Fruit fly (Drosophila melanogaster) whole organism, embryonic: ENCODE measurements around the gene CG13601.

ENCODE experiments used
- ATbp ChIP-seq: fragments of 200-800 bp; sonication (Bioruptor generic); optimal IDR thresholded peaks from 2 replicates; lab custom pipeline; 2017; ENCODE audit warnings: missing biosample characterization, mild to moderate bottlenecking, missing genetic modification characterization, missing genetic modification reagents
- Atf-2 ChIP-seq: fragments of 200-800 bp; sonication (Bioruptor generic); optimal IDR thresholded peaks from 2 replicates; lab custom pipeline; 2016; ENCODE audit warnings: missing biosample characterization, missing genetic modification characterization
- Atf3 ChIP-seq: fragments of 200-800 bp; sonication (Bioruptor generic); optimal IDR thresholded peaks from 3 replicates; lab custom pipeline; 2016; ENCODE audit warnings: missing biosample characterization, missing genetic modification characterization
- CG10321 ChIP-seq: fragments of 200-800 bp; sonication (Bioruptor generic); IDR thresholded peaks from 2 replicates; pipeline ENCODE4 v1.3.6; 2022; ENCODE audit warnings: missing biosample characterization, missing genetic modification characterization
- CG10543 ChIP-seq: fragments of 200-800 bp; sonication (Bioruptor generic); optimal IDR thresholded peaks from 3 replicates; lab custom pipeline; 2017; ENCODE audit warnings: missing biosample characterization, mild to moderate bottlenecking, missing genetic modification characterization, moderate library complexity
- CG10565 ChIP-seq: fragments of 200-800 bp; sonication (Bioruptor generic); optimal IDR thresholded peaks from 3 replicates; lab custom pipeline; 2016; ENCODE audit warnings: missing biosample characterization, mild to moderate bottlenecking, missing genetic modification characterization
- CG11093 ChIP-seq: fragments of 200-800 bp; sonication (Bioruptor generic); IDR thresholded peaks from 3 replicates; pipeline ENCODE4 v1.3.6; 2022; ENCODE audit warnings: missing biosample characterization, missing genetic modification characterization
- CG1233 ChIP-seq: fragments of 200-800 bp; sonication (Bioruptor generic); optimal IDR thresholded peaks from 4 replicates; lab custom pipeline; 2018; ENCODE audit warnings: missing biosample characterization, mild to moderate bottlenecking, missing genetic modification characterization
- CG14965 ChIP-seq: fragments of 200-800 bp; sonication (Bioruptor generic); optimal IDR thresholded peaks from 2 replicates; lab custom pipeline; 2016; ENCODE audit warnings: missing biosample characterization, missing genetic modification characterization, borderline replicate concordance
- CG17912 ChIP-seq: fragments of 200-800 bp; sonication (Bioruptor generic); optimal IDR thresholded peaks from 2 replicates; lab custom pipeline; 2018; ENCODE audit warnings: missing biosample characterization, mild to moderate bottlenecking, missing genetic modification characterization
- CG2199 ChIP-seq: fragments of 200-800 bp; sonication (Bioruptor generic); IDR thresholded peaks from 3 replicates; pipeline ENCODE4 v1.3.6; 2022; ENCODE audit warnings: missing biosample characterization, missing genetic modification characterization
- CG30431 ChIP-seq: fragments of 200-800 bp; sonication (Bioruptor generic); optimal IDR thresholded peaks from 2 replicates; lab custom pipeline; 2017; ENCODE audit warnings: missing biosample characterization, missing genetic modification characterization
- CG34376 ChIP-seq: fragments of 200-800 bp; sonication (Bioruptor generic); optimal IDR thresholded peaks from 2 replicates; lab custom pipeline; 2018; ENCODE audit warnings: missing biosample characterization, mild to moderate bottlenecking, missing genetic modification characterization
- CG34422 ChIP-seq: fragments of 200-800 bp; sonication (Bioruptor generic); IDR thresholded peaks from 3 replicates; pipeline ENCODE4 v1.3.6; 2022; ENCODE audit warnings: missing biosample characterization, missing genetic modification characterization
- CG3995 ChIP-seq: fragments of 200-800 bp; sonication (Bioruptor generic); optimal IDR thresholded peaks from 3 replicates; lab custom pipeline; 2016; ENCODE audit warnings: missing biosample characterization, missing genetic modification characterization
- CG4730 ChIP-seq: fragments of 200-800 bp; sonication (Bioruptor generic); IDR thresholded peaks from 2 replicates; pipeline ENCODE4 v1.3.6; 2022; ENCODE audit warnings: missing biosample characterization, missing genetic modification characterization
- CG4854 ChIP-seq: fragments of 200-800 bp; sonication (Bioruptor generic); optimal IDR thresholded peaks from 2 replicates; lab custom pipeline; 2016; ENCODE audit warnings: missing biosample characterization, missing genetic modification characterization, inconsistent platforms
- CG6272 ChIP-seq: fragments of 200-800 bp; sonication (Bioruptor generic); IDR thresholded peaks from 2 replicates; pipeline ENCODE4 v1.3.6; 2022; ENCODE audit warnings: missing biosample characterization, missing genetic modification characterization
- CG7372 ChIP-seq: fragments of 200-800 bp; sonication (Bioruptor generic); IDR thresholded peaks from 2 replicates; pipeline ENCODE4 v1.3.6; 2022; ENCODE audit warnings: missing biosample characterization, missing genetic modification characterization
- CG8388 ChIP-seq: fragments of 200-800 bp; sonication (Bioruptor generic); optimal IDR thresholded peaks from 2 replicates; lab custom pipeline; 2019; ENCODE audit warnings: missing biosample characterization, mild to moderate bottlenecking, missing genetic modification characterization, moderate library complexity
- CG9797 ChIP-seq: fragments of 200-800 bp; sonication (Bioruptor generic); optimal IDR thresholded peaks from 3 replicates; lab custom pipeline; 2018; ENCODE audit warnings: missing biosample characterization, mild to moderate bottlenecking, missing genetic modification characterization
- CG9876 ChIP-seq: fragments of 200-800 bp; sonication (Bioruptor generic); optimal IDR thresholded peaks from 2 replicates; lab custom pipeline; 2016; ENCODE audit warnings: missing biosample characterization, missing genetic modification characterization
- CHES-1-like ChIP-seq: fragments of 200-800 bp; sonication (Bioruptor generic); optimal IDR thresholded peaks from 2 replicates; lab custom pipeline; 2016; ENCODE audit warnings: missing biosample characterization, missing genetic modification characterization
- Dfd ChIP-seq, 2 experiments: fragments of >200 bp; optimal IDR thresholded peaks; 2 replicates each; lab custom pipeline; 2017; ENCODE audit warnings: missing biosample characterization in 2 of 2, missing genetic modification characterization in 2 of 2
- Dp ChIP-seq: fragments of 200-800 bp; sonication (Bioruptor generic); optimal IDR thresholded peaks from 2 replicates; lab custom pipeline; 2018; ENCODE audit warnings: missing biosample characterization, mild to moderate bottlenecking, missing genetic modification characterization, moderate library complexity
- Elba2 ChIP-seq: fragments of 200-800 bp; sonication (Bioruptor generic); optimal IDR thresholded peaks from 3 replicates; lab custom pipeline; 2016; ENCODE audit warnings: missing biosample characterization, missing genetic modification characterization
- Fer3 ChIP-seq: fragments of 200-800 bp; sonication (Bioruptor generic); optimal IDR thresholded peaks from 2 replicates; lab custom pipeline; 2018; ENCODE audit warnings: missing biosample characterization, mild to moderate bottlenecking, missing genetic modification characterization, moderate library complexity
- Hr3 ChIP-seq: fragments of 200-800 bp; sonication (Bioruptor generic); optimal IDR thresholded peaks from 3 replicates; lab custom pipeline; 2016; ENCODE audit warnings: missing biosample characterization, missing genetic modification characterization
- Poxn ChIP-seq: fragments of 200-800 bp; sonication (Bioruptor generic); IDR thresholded peaks from 2 replicates; pipeline ENCODE4 v1.3.6; 2022; ENCODE audit warnings: missing biosample characterization, missing genetic modification characterization
- TFAM ChIP-seq: fragments of 200-800 bp; sonication (Bioruptor generic); optimal IDR thresholded peaks from 2 replicates; lab custom pipeline; 2017; ENCODE audit warnings: missing biosample characterization, missing genetic modification characterization, inconsistent platforms
- YL-1 ChIP-seq: fragments of 200-800 bp; sonication (Bioruptor generic); optimal IDR thresholded peaks from 3 replicates; lab custom pipeline; 2017; ENCODE audit warnings: missing biosample characterization, mild to moderate bottlenecking, missing genetic modification characterization
- ac ChIP-seq: fragments of 200-800 bp; sonication (Bioruptor generic); optimal IDR thresholded peaks from 3 replicates; lab custom pipeline; 2017; ENCODE audit warnings: missing biosample characterization, mild to moderate bottlenecking, missing genetic modification characterization
- ato ChIP-seq: fragments of 200-800 bp; sonication (Bioruptor generic); IDR thresholded peaks from 2 replicates; pipeline ENCODE4 v1.3.6; 2022; ENCODE audit warnings: missing biosample characterization, missing genetic modification characterization; ENCODE audit not compliant: partially characterized antibody
- br ChIP-seq: fragments of >200 bp; optimal IDR thresholded peaks from 2 replicates; lab custom pipeline; 2017
- bsh ChIP-seq, 2 experiments: fragments of 200-800 bp; sonication (Bioruptor generic); optimal IDR thresholded peaks; 2 replicates each; lab custom pipeline; 2017 to 2018; ENCODE audit warnings: mild to moderate bottlenecking in 2 of 2, missing biosample characterization in 2 of 2, missing genetic modification characterization in 2 of 2, moderate library complexity in 1 of 2
- eyg ChIP-seq: fragments of 200-800 bp; sonication (Bioruptor generic); optimal IDR thresholded peaks from 3 replicates; lab custom pipeline; 2016; ENCODE audit warnings: missing biosample characterization, missing genetic modification characterization
- ftz-f1 ChIP-seq: fragments of 200-800 bp; sonication (Bioruptor generic); optimal IDR thresholded peaks from 2 replicates; lab custom pipeline; 2016; ENCODE audit warnings: missing biosample characterization, missing genetic modification characterization
- fu2 ChIP-seq: fragments of 200-800 bp; sonication (Bioruptor generic); optimal IDR thresholded peaks from 2 replicates; lab custom pipeline; 2016; ENCODE audit warnings: missing biosample characterization, missing genetic modification characterization
- gem ChIP-seq: fragments of 200-800 bp; sonication (Bioruptor generic); optimal IDR thresholded peaks from 2 replicates; lab custom pipeline; 2019; ENCODE audit warnings: missing biosample characterization, mild to moderate bottlenecking, missing genetic modification characterization, moderate library complexity
- jumu ChIP-seq: fragments of 200-800 bp; sonication (Bioruptor generic); optimal IDR thresholded peaks from 3 replicates; lab custom pipeline; 2016; ENCODE audit warnings: missing biosample characterization, missing genetic modification characterization
- ken ChIP-seq: fragments of 200-800 bp; sonication (Bioruptor generic); IDR thresholded peaks from 3 replicates; pipeline ENCODE4 v1.3.6; 2022; ENCODE audit warnings: missing biosample characterization, missing genetic modification characterization
- lola ChIP-seq, 3 experiments: fragments of >200 bp in 2 of 3; fragments of 200-800 bp in 1 of 3; sonication (Bioruptor generic) in 1 of 3; optimal IDR thresholded peaks; 2 replicates each; lab custom pipeline; 2017 to 2019; ENCODE audit warnings: missing biosample characterization in 3 of 3, missing genetic modification characterization in 3 of 3, mild to moderate bottlenecking in 1 of 3, moderate library complexity in 1 of 3
- luna ChIP-seq: fragments of 200-800 bp; sonication (Bioruptor generic); optimal IDR thresholded peaks from 2 replicates; lab custom pipeline; 2016; ENCODE audit warnings: missing biosample characterization, missing genetic modification characterization
- sima ChIP-seq: fragments of 200-800 bp; sonication (Bioruptor generic); optimal IDR thresholded peaks from 2 replicates; lab custom pipeline; 2016; ENCODE audit warnings: missing biosample characterization, missing genetic modification characterization
- sisA ChIP-seq: fragments of 200-800 bp; sonication (Bioruptor generic); IDR thresholded peaks from 2 replicates; pipeline ENCODE4 v1.3.6; 2022; ENCODE audit warnings: missing biosample characterization, missing genetic modification characterization
- so ChIP-seq: fragments of 200-800 bp; sonication (Bioruptor generic); IDR thresholded peaks from 3 replicates; pipeline ENCODE4 v1.3.6; 2022; ENCODE audit warnings: missing biosample characterization, missing genetic modification characterization
- trem ChIP-seq: fragments of 200-800 bp; optimal IDR thresholded peaks from 3 replicates; lab custom pipeline; 2019; ENCODE audit warnings: missing biosample characterization, mild to moderate bottlenecking, missing genetic modification characterization, moderate library complexity
- ttk ChIP-seq: fragments of 200-800 bp; sonication (Bioruptor generic); IDR thresholded peaks from 2 replicates; pipeline ENCODE4 v2.1.2; 2022; ENCODE audit warnings: missing biosample characterization, missing genetic modification characterization
- unpg ChIP-seq: fragments of 200-800 bp; sonication (Bioruptor generic); optimal IDR thresholded peaks from 3 replicates; lab custom pipeline; 2018; ENCODE audit warnings: missing biosample characterization, mild to moderate bottlenecking, missing genetic modification characterization, moderate library complexity

The CG13601 gene

dm6 chr3R:23958091-23958838 is 30.8 kb upstream of the CG13601 start, which contains the start of the genes GluProRS and AP-1sigma (continued):
- TF ChIP-seq gem (tag; lab: Kevin White, UChicago) (peak; percentile 95), CG34422 (GFP tag; lab: Robert Waterston, UW) (peak; percentile 98), trem (tag; lab: Kevin White, UChicago) (peak; percentile 86), CG11093 (GFP tag; lab: Robert Waterston, UW) (peak; percentile 95), Atf3 (peak; percentile 78), sima (GFP tag; lab: Kevin White, UChicago) (peak; percentile 39), CG4730 (GFP tag; lab: Robert Waterston, UW) (peak; percentile 93), luna (GFP tag; lab: Kevin White, UChicago) (peak; percentile 38), Atf-2 (GFP tag; lab: Kevin White, UChicago) (peak; percentile 74), CG10565 (peak; percentile 53), CG3995 (peak; percentile 83), ac (GFP tag; lab: Kevin White, UChicago) (peak; percentile 38), CG9797 (GFP tag; lab: Kevin White, UChicago) (peak; percentile 27), Dfd (GFP tag; optimal IDR thresholded peaks at IDR 0.05; lab: Kevin White, UChicago) (no peak), CG6272 (GFP tag; lab: Robert Waterston, UW) (peak; percentile 95), CG4854 (GFP tag; lab: Kevin White, UChicago) (peak; percentile 79), bsh (GFP tag; optimal IDR thresholded peaks at IDR 0.05; lab: Kevin White, UChicago) (peak in 1 of 2 experiments; percentile 87), CG34376 (GFP tag; lab: Kevin White, UChicago) (peak; percentile 67), ATbp (GFP tag; lab: Kevin White, UChicago) (peak; percentile 72), CG30431 (peak; percentile 88), CG17912 (GFP tag; lab: Kevin White, UChicago) (peak; percentile 39), jumu (GFP tag; lab: Kevin White, UChicago) (peak; percentile 83), CHES-1-like (GFP tag; lab: Kevin White, UChicago) (peak; percentile 78), unpg (GFP tag; lab: Kevin White, UChicago) (peak; percentile 90), lola (GFP tag; optimal IDR thresholded peaks at IDR 0.05; lab: Kevin White, UChicago) (peak in 1 of 3 experiments; percentile 85), ttk (GFP tag; lab: Robert Waterston, UW) (peak; percentile 95), CG1233 (GFP tag; lab: Kevin White, UChicago) (peak; percentile 83), fu2 (GFP tag; lab: Kevin White, UChicago) (peak; percentile 57), CG7372 (peak; percentile 94), Elba2 (GFP tag; lab: Kevin White, UChicago) (peak; percentile 73), CG8388 (GFP tag; lab: Kevin White, UChicago) (peak; percentile 83), br (lab: Kevin White, UChicago) (no peak), ato (GFP tag; lab: Robert Waterston, UW) (peak; percentile 67), CG9876 (GFP tag; lab: Kevin White, UChicago) (peak; percentile 72), TFAM (GFP tag; lab: Kevin White, UChicago) (no peak), Poxn (GFP tag; lab: Robert Waterston, UW) (peak; percentile 87), YL-1 (peak; percentile 81), Hr3 (peak; percentile 93), eyg (GFP tag; lab: Kevin White, UChicago) (peak; percentile 48), ftz-f1 (GFP tag; lab: Kevin White, UChicago) (peak; percentile 80), Dp (GFP tag; lab: Kevin White, UChicago) (peak; percentile 14), Fer3 (tag; lab: Kevin White, UChicago) (peak; percentile 89), sisA (GFP tag; lab: Robert Waterston, UW) (peak; percentile 97), ken (GFP tag; lab: Robert Waterston, UW) (peak; percentile 96), CG10321 (peak; percentile 59), CG10543 (GFP tag; lab: Kevin White, UChicago) (peak; percentile 82), CG14965 (GFP tag; lab: Kevin White, UChicago) (peak; percentile 0), so (GFP tag; lab: Robert Waterston, UW) (peak; percentile 92), CG2199 (GFP tag; lab: Robert Waterston, UW) (peak; percentile 92)
